Worm (Caenorhabditis elegans) whole organism, L4/young adult: ENCODE results near the gene C53A5.17.

Experiments
- W03F9.2 ChIP-seq: fragments of 150-350 bp; optimal IDR thresholded peaks from 2 replicates; lab custom pipeline; 2014; ENCODE audit warnings: missing biosample characterization, missing genetic modification characterization
- dao-5 ChIP-seq: sonication (generic microtip); optimal IDR thresholded peaks from 2 replicates; lab custom pipeline; 2016; ENCODE audit warnings: missing genotype, missing genetic modification characterization, moderate library complexity, missing compliant biosample characterization
- him-1 ChIP-seq: sonication (generic microtip); optimal IDR thresholded peaks from 2 replicates; lab custom pipeline; 2016; ENCODE audit warnings: missing genotype, missing genetic modification reagents, missing genetic modification characterization, missing compliant biosample characterization

DNA sequence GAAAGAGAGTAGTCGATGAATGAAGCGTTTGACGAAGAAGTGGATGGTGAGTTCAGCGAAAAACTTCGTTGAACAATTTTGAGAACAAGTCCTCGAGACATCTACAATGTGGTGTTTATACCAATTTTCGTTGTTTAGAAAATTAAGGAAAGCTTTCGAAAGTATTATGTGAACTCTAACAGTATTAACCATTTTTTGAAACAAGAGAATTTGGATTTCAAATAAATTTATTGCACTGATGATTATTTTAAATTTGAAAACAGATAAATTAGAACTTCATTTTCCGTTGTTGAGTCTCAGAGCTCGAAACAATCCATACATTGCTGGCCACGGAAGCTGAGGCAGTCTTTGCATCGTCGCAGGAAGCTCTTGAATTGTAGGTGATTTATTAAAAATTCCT is 1.6 kb upstream of the C53A5.17 start, which contains the start of gene C53A5.16:
- TF ChIP-seq dao-5 (tag; lab: Kevin White, UChicago) (no peak), him-1 (tag; lab: Kevin White, UChicago) (no peak), W03F9.2 (tag; lab: Kevin White, UChicago) (no peak)
